Fruit fly (Drosophila melanogaster) whole organism, embryonic: ENCODE data around the gene CG4456.

Experiments
- Awh ChIP-seq: fragments of 200-800 bp; sonication (Bioruptor generic); IDR thresholded peaks from 2 replicates; pipeline ENCODE4, ENCODE4 v1.3.6; 2022; ENCODE audit warnings: missing biosample characterization, missing genetic modification characterization
- CG10267 ChIP-seq: fragments of 200-800 bp; sonication (Bioruptor generic); optimal IDR thresholded peaks from 2 replicates; lab custom pipeline; 2018; ENCODE audit warnings: missing biosample characterization, mild to moderate bottlenecking, missing genetic modification characterization, moderate library complexity
- CG11085 ChIP-seq: fragments of 200-800 bp; sonication (Bioruptor generic); IDR thresholded peaks from 2 replicates; pipeline ENCODE4 v1.3.6; 2022; ENCODE audit warnings: missing biosample characterization, missing genetic modification characterization
- CG11456 ChIP-seq: fragments of 200-800 bp; sonication (Bioruptor generic); IDR thresholded peaks from 3 replicates; pipeline ENCODE4 v1.3.6; 2022; ENCODE audit warnings: missing biosample characterization, missing genetic modification characterization
- CG11504 ChIP-seq: fragments of 200-800 bp; sonication (Bioruptor generic); optimal IDR thresholded peaks from 3 replicates; lab custom pipeline; 2019; ENCODE audit warnings: missing biosample characterization, mild to moderate bottlenecking, missing genetic modification characterization, moderate library complexity
- CG11560 ChIP-seq: fragments of 200-800 bp; sonication (Bioruptor generic); IDR thresholded peaks from 3 replicates; pipeline ENCODE4 v1.3.6; 2022; ENCODE audit warnings: missing biosample characterization, missing genetic modification characterization
- CG11695 ChIP-seq: fragments of 200-800 bp; sonication (Bioruptor generic); IDR thresholded peaks from 3 replicates; pipeline ENCODE4 v1.3.6; 2022; ENCODE audit warnings: missing biosample characterization, missing genetic modification characterization
- CG12104 ChIP-seq: fragments of 200-800 bp; sonication (Bioruptor generic); optimal IDR thresholded peaks from 3 replicates; lab custom pipeline; 2016; ENCODE audit warnings: missing biosample characterization, missing genetic modification characterization
- CG12219 ChIP-seq: fragments of 200-800 bp; sonication (Bioruptor generic); optimal IDR thresholded peaks from 3 replicates; lab custom pipeline; 2018; ENCODE audit warnings: missing biosample characterization, mild to moderate bottlenecking, missing genetic modification characterization
- CG12659 ChIP-seq: fragments of 200-800 bp; sonication (Bioruptor generic); optimal IDR thresholded peaks from 3 replicates; lab custom pipeline; 2017; ENCODE audit warnings: mild to moderate bottlenecking, missing biosample characterization, missing genetic modification reagents, missing genetic modification characterization
- CG13894 ChIP-seq: fragments of 200-800 bp; sonication (Bioruptor generic); optimal IDR thresholded peaks from 3 replicates; lab custom pipeline; 2018; ENCODE audit warnings: missing biosample characterization, mild to moderate bottlenecking, missing genetic modification characterization, moderate library complexity
- CG14050 ChIP-seq: fragments of 200-800 bp; sonication (Bioruptor generic); IDR thresholded peaks from 3 replicates; pipeline ENCODE4 v1.3.6; 2022; ENCODE audit warnings: missing biosample characterization, missing genetic modification characterization
- CG18619 ChIP-seq: fragments of 200-800 bp; sonication (Bioruptor generic); optimal IDR thresholded peaks from 3 replicates; lab custom pipeline; 2017; ENCODE audit warnings: missing biosample characterization, mild to moderate bottlenecking, missing genetic modification characterization
- CG43689 ChIP-seq: fragments of 200-800 bp; sonication (Bioruptor generic); IDR thresholded peaks from 2 replicates; pipeline ENCODE4 v1.3.6; 2022; ENCODE audit warnings: missing biosample characterization, missing genetic modification characterization
- CG5245 ChIP-seq: fragments of 200-800 bp; sonication (Bioruptor generic); optimal IDR thresholded peaks from 3 replicates; lab custom pipeline; 2016; ENCODE audit warnings: missing biosample characterization, missing genetic modification characterization
- CG6813 ChIP-seq: fragments of 200-800 bp; sonication (Bioruptor generic); optimal IDR thresholded peaks from 2 replicates; lab custom pipeline; 2017; ENCODE audit warnings: missing biosample characterization, missing genetic modification characterization, mild to moderate bottlenecking, moderate library complexity, missing genetic modification reagents
- CG7745 ChIP-seq: fragments of 200-800 bp; sonication (Bioruptor generic); optimal IDR thresholded peaks from 2 replicates; lab custom pipeline; 2018; ENCODE audit warnings: missing biosample characterization, mild to moderate bottlenecking, missing genetic modification characterization, moderate library complexity
- CG8359 ChIP-seq: fragments of 200-800 bp; sonication (Bioruptor generic); optimal IDR thresholded peaks from 2 replicates; lab custom pipeline; 2017; ENCODE audit warnings: missing biosample characterization, mild to moderate bottlenecking, missing genetic modification characterization, borderline replicate concordance
- CrebB ChIP-seq: fragments of 200-800 bp; sonication (Bioruptor generic); optimal IDR thresholded peaks from 3 replicates; lab custom pipeline; 2018; ENCODE audit warnings: missing biosample characterization, mild to moderate bottlenecking, missing genetic modification characterization
- Doc2 ChIP-seq: fragments of 200-800 bp; sonication (Bioruptor generic); IDR thresholded peaks from 2 replicates; pipeline ENCODE4 v1.3.6; 2022; ENCODE audit warnings: missing biosample characterization, missing genetic modification characterization
- Ets65A ChIP-seq: fragments of 200-800 bp; sonication (Bioruptor generic); peaks from one replicate; lab custom pipeline; 2016; ENCODE audit warnings: missing biosample characterization, missing genetic modification characterization
- HLH54F ChIP-seq: fragments of 200-800 bp; sonication (Bioruptor generic); optimal IDR thresholded peaks from 3 replicates; lab custom pipeline; 2016; ENCODE audit warnings: missing biosample characterization, missing genetic modification characterization
- Jarid2 ChIP-seq: fragments of 200-800 bp; sonication (Bioruptor generic); optimal IDR thresholded peaks from 3 replicates; lab custom pipeline; 2017; ENCODE audit warnings: mild to moderate bottlenecking, missing biosample characterization, missing genetic modification reagents, missing genetic modification characterization
- Kr ChIP-seq: fragments of 200-800 bp; sonication (Bioruptor generic); optimal IDR thresholded peaks from 2 replicates; lab custom pipeline; 2017; ENCODE audit warnings: missing biosample characterization, mild to moderate bottlenecking, missing genetic modification characterization
- Max ChIP-seq: fragments of 200-800 bp; sonication (Bioruptor generic); optimal IDR thresholded peaks from 2 replicates; lab custom pipeline; 2016; ENCODE audit warnings: missing biosample characterization, mild to moderate bottlenecking, missing genetic modification characterization
- NFAT ChIP-seq: fragments of 200-800 bp; sonication (Bioruptor generic); IDR thresholded peaks from 2 replicates; pipeline ENCODE4 v1.3.6; 2022; ENCODE audit warnings: missing biosample characterization, missing genetic modification characterization
- Nf-YC ChIP-seq: fragments of 200-800 bp; optimal IDR thresholded peaks from 3 replicates; lab custom pipeline; 2019; ENCODE audit warnings: missing biosample characterization, mild to moderate bottlenecking, missing genetic modification characterization, moderate library complexity
- Spps ChIP-seq: fragments of 200-800 bp; sonication (Bioruptor generic); optimal IDR thresholded peaks from 2 replicates; lab custom pipeline; 2018; ENCODE audit warnings: missing biosample characterization, mild to moderate bottlenecking, missing genetic modification characterization
- Tbp ChIP-seq: fragments of >200 bp; optimal IDR thresholded peaks from 2 replicates; lab custom pipeline; 2018; ENCODE audit warnings: missing biosample characterization, missing genetic modification characterization
- Xrp1 ChIP-seq: fragments of 200-800 bp; sonication (Bioruptor generic); IDR thresholded peaks from 2 replicates; pipeline ENCODE4 v1.3.6; 2022; ENCODE audit warnings: missing biosample characterization, missing genetic modification characterization
- ara ChIP-seq: fragments of 200-800 bp; sonication (Bioruptor generic); IDR thresholded peaks from 2 replicates; pipeline ENCODE4 v1.3.6; 2022; ENCODE audit warnings: missing biosample characterization, missing genetic modification characterization
- ato ChIP-seq: fragments of 200-800 bp; sonication (Bioruptor generic); IDR thresholded peaks from 2 replicates; pipeline ENCODE4 v1.3.6; 2022; ENCODE audit warnings: missing biosample characterization, missing genetic modification characterization; ENCODE audit not compliant: partially characterized antibody
- chm ChIP-seq: fragments of 200-800 bp; sonication (Bioruptor generic); IDR thresholded peaks from 2 replicates; pipeline ENCODE4 v1.3.6; 2022; ENCODE audit warnings: missing biosample characterization, missing genetic modification characterization
- crc ChIP-seq: fragments of 200-800 bp; sonication (Bioruptor generic); optimal IDR thresholded peaks from 2 replicates; lab custom pipeline; 2016; ENCODE audit warnings: missing biosample characterization, missing genetic modification characterization
- croc ChIP-seq: fragments of 200-800 bp; sonication (Bioruptor generic); conservative IDR thresholded peaks from 3 replicates; pipeline ENCODE4 v1.3.6; 2022; ENCODE audit warnings: missing biosample characterization, missing genetic modification characterization
- disco-r ChIP-seq: fragments of 200-800 bp; sonication (Bioruptor generic); optimal IDR thresholded peaks from 2 replicates; lab custom pipeline; 2016; ENCODE audit warnings: missing biosample characterization, missing genetic modification characterization
- gfzf ChIP-seq: fragments of 200-800 bp; sonication (Bioruptor generic); optimal IDR thresholded peaks from 2 replicates; lab custom pipeline; 2016; ENCODE audit warnings: missing biosample characterization, mild to moderate bottlenecking, missing genetic modification characterization, moderate library complexity
- grau ChIP-seq: fragments of 200-800 bp; optimal IDR thresholded peaks from 3 replicates; lab custom pipeline; 2019; ENCODE audit warnings: missing biosample characterization, mild to moderate bottlenecking, missing genetic modification characterization, moderate library complexity
- ken ChIP-seq: fragments of 200-800 bp; sonication (Bioruptor generic); IDR thresholded peaks from 3 replicates; pipeline ENCODE4 v1.3.6; 2022; ENCODE audit warnings: missing biosample characterization, missing genetic modification characterization
- knrl ChIP-seq: fragments of 200-800 bp; sonication (Bioruptor generic); IDR thresholded peaks from 3 replicates; pipeline ENCODE4 v1.3.6; 2022; ENCODE audit warnings: missing biosample characterization, missing genetic modification characterization; ENCODE audit not compliant: partially characterized antibody
- pan ChIP-seq, 4 experiments: fragments of >200 bp in 3 of 4; fragments of 200-800 bp in 1 of 4; sonication (Bioruptor generic) in 1 of 4; optimal IDR thresholded peaks in 3 of 4; IDR thresholded peaks in 1 of 4; 2 replicates each; pipeline versions ENCODE4 v1.3.6 to Lab custom; 2017 to 2022; ENCODE audit warnings: missing biosample characterization in 2 of 4, missing genetic modification characterization in 2 of 4, mixed read lengths in 1 of 4
- prd ChIP-seq, 3 experiments: fragments of >200 bp in 2 of 3; fragments of 200-800 bp in 1 of 3; sonication (Bioruptor generic) in 1 of 3; optimal IDR thresholded peaks in 2 of 3; IDR thresholded peaks in 1 of 3; 2 replicates in 2 of 3; 3 replicates in 1 of 3; pipeline versions ENCODE4 v1.3.6 to Lab custom; 2017 to 2022; ENCODE audit warnings: missing biosample characterization in 1 of 3, missing genetic modification characterization in 1 of 3
- seq ChIP-seq: fragments of 200-800 bp; sonication (Bioruptor generic); IDR thresholded peaks from 2 replicates; pipeline ENCODE4 v1.3.6; 2022; ENCODE audit warnings: missing biosample characterization, missing genetic modification characterization
- sisA ChIP-seq: fragments of 200-800 bp; sonication (Bioruptor generic); IDR thresholded peaks from 2 replicates; pipeline ENCODE4 v1.3.6; 2022; ENCODE audit warnings: missing biosample characterization, missing genetic modification characterization
- sob ChIP-seq: fragments of 200-800 bp; sonication (Bioruptor generic); IDR thresholded peaks from 2 replicates; pipeline ENCODE4 v1.3.6; 2022; ENCODE audit warnings: missing biosample characterization, missing genetic modification characterization
- sqz ChIP-seq: fragments of 200-800 bp; sonication (Bioruptor generic); optimal IDR thresholded peaks from 3 replicates; lab custom pipeline; 2018; ENCODE audit warnings: missing biosample characterization, mild to moderate bottlenecking, missing genetic modification characterization
- stwl ChIP-seq: fragments of 200-800 bp; sonication (Bioruptor generic); optimal IDR thresholded peaks from 3 replicates; lab custom pipeline; 2018; ENCODE audit warnings: missing biosample characterization, mild to moderate bottlenecking, missing genetic modification characterization, moderate library complexity
- twi ChIP-seq: fragments of 200-800 bp; optimal IDR thresholded peaks from 2 replicates; lab custom pipeline; 2019; ENCODE audit warnings: missing biosample characterization, mild to moderate bottlenecking, missing genetic modification characterization, moderate library complexity
- vfl ChIP-seq: fragments of 200-800 bp; sonication (Bioruptor generic); optimal IDR thresholded peaks from 2 replicates; lab custom pipeline; 2016; ENCODE audit warnings: missing biosample characterization, missing genetic modification characterization

Gene CG4456

DNA sequence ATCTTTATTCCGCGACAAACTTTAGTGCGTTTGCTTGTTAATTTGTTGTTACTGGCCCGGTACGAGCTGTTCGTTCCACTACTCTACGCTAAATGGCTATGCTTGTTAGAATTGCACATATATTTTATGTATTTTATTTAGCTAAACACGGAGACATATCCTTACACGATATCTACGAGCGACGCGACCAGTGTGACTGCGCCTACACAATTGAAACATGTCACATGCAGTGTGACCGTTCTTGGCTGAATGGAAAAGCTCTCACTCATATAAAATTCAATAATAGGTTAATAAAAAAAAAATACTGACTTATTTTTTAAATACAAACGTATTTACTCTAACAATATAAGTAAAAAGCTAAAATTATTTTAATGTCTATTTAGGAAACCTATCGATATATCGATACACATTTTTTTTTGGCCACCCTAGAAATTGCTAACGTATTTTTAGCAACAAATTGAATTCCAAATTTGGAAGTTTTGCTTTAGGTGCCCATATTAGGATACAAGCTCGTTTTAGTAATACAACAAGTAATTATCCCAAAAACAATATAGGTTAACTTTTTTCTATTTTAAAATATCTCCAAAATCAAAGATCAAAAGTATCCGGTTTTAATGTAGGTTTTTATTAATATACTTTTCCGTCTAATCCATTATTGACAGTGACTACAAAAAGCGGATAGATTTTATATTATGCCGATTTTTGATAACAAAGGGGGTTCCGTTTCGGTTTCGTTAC lies 26.7 kb downstream of the CG4456 start, which contains the start of gene CG4080 (continued):
- TF ChIP-seq CrebB (tag; lab: Kevin White, UChicago) (no peak), sob (GFP tag; lab: Robert Waterston, UW) (no peak), sqz (GFP tag; lab: Kevin White, UChicago) (peak; percentile 32), Jarid2 (GFP tag; lab: Kevin White, UChicago) (peak; percentile 86), CG11456 (GFP tag; lab: Robert Waterston, UW) (no peak), prd (optimal IDR thresholded peaks at IDR 0.05; lab: Kevin White, UChicago) (no peak), prd (GFP tag; IDR thresholded peaks at IDR 0.05; lab: Robert Waterston, UW) (no peak), Awh (GFP tag; lab: Robert Waterston, UW) (no peak), CG12104 (GFP tag; lab: Kevin White, UChicago) (peak; percentile 4), ara (GFP tag; lab: Robert Waterston, UW) (no peak), Xrp1 (GFP tag; lab: Robert Waterston, UW) (no peak; the same call in 1 of the 2 replicates), Spps (tag; lab: Kevin White, UChicago) (no peak), pan (optimal IDR thresholded peaks at IDR 0.05; lab: Kevin White, UChicago) (no peak), pan (GFP tag; optimal IDR thresholded peaks at IDR 0.05 in 1 of 2, IDR thresholded peaks at IDR 0.05 in 1 of 2) (peak in 1 of 2 experiments; percentile 7), stwl (tag; lab: Kevin White, UChicago) (peak; percentile 86), CG11085 (GFP tag; lab: Robert Waterston, UW) (no peak), gfzf (GFP tag; lab: Kevin White, UChicago) (peak; percentile 90), ken (GFP tag; lab: Robert Waterston, UW) (no peak), CG8359 (GFP tag; lab: Kevin White, UChicago) (no peak), seq (no peak), Kr (GFP tag; lab: Kevin White, UChicago) (no peak), grau (tag; lab: Kevin White, UChicago) (peak; percentile 51), disco-r (GFP tag; lab: Kevin White, UChicago) (peak; percentile 8), crc (GFP tag; lab: Kevin White, UChicago) (no peak), CG14050 (GFP tag; lab: Robert Waterston, UW) (no peak), CG6813 (no peak), ato (GFP tag; lab: Robert Waterston, UW) (0 out of 2 replicates have a peak, but pooled peaks have one; percentile 14), vfl (GFP tag; lab: Kevin White, UChicago) (no peak), Max (GFP tag; lab: Kevin White, UChicago) (peak; percentile 38), croc (GFP tag; lab: Robert Waterston, UW) (no peak), CG11504 (tag; lab: Kevin White, UChicago) (no peak), CG12219 (GFP tag; lab: Kevin White, UChicago) (no peak), CG11560 (tag; lab: Robert Waterston, UW) (no peak), CG12659 (peak; percentile 78), twi (tag; lab: Kevin White, UChicago) (peak; percentile 29), CG18619 (GFP tag; lab: Kevin White, UChicago) (no peak), CG5245 (GFP tag; lab: Kevin White, UChicago) (no peak), sisA (GFP tag; lab: Robert Waterston, UW) (no peak), Nf-YC (tag; lab: Kevin White, UChicago) (peak; percentile 44), Ets65A (GFP tag; lab: Kevin White, UChicago) (peak; percentile 79), CG11695 (no peak), HLH54F (no peak), knrl (GFP tag; lab: Robert Waterston, UW) (peak; percentile 84), chm (GFP tag; lab: Robert Waterston, UW) (peak; percentile 13; the same call in 1 of the 2 replicates), CG13894 (tag; lab: Kevin White, UChicago) (peak; percentile 1), CG10267 (peak; percentile 70), CG7745 (tag; lab: Kevin White, UChicago) (no peak), Tbp (GFP tag; lab: Kevin White, UChicago) (no peak), Doc2 (GFP tag; lab: Robert Waterston, UW) (no peak), CG43689 (GFP tag; lab: Robert Waterston, UW) (no peak), NFAT (no peak)
